Worm (Caenorhabditis elegans) whole organism, L2 larva: Measurements from ENCODE around the gene mua-6.

Experiments
- alr-1 ChIP-seq: fragments of 150-350 bp; optimal IDR thresholded peaks from 2 replicates; lab custom pipeline; 2014; ENCODE audit warnings: missing biosample characterization, missing genetic modification characterization
- ama-1 ChIP-seq: fragments of 150-350 bp; optimal IDR thresholded peaks from 2 replicates; lab custom pipeline; 2018; ENCODE audit warnings: inconsistent platforms
- egl-27 ChIP-seq: sonication (generic microtip); optimal IDR thresholded peaks from 3 replicates; lab custom pipeline; 2017; ENCODE audit warnings: missing biosample characterization, missing genetic modification reagents, missing genetic modification characterization
- elt-1 ChIP-seq: fragments of 150-350 bp; optimal IDR thresholded peaks from 2 replicates; lab custom pipeline; 2014; ENCODE audit warnings: missing biosample characterization, missing genetic modification characterization
- mab-5 ChIP-seq: fragments of 150-350 bp; optimal IDR thresholded peaks from 2 replicates; lab custom pipeline; 2014; ENCODE audit warnings: missing biosample characterization, missing genetic modification characterization
- nhr-10 ChIP-seq: sonication (generic microtip); optimal IDR thresholded peaks from 2 replicates; lab custom pipeline; 2017; ENCODE audit warnings: missing biosample characterization, missing genetic modification characterization
- nhr-12 ChIP-seq: fragments of 150-350 bp; optimal IDR thresholded peaks from 2 replicates; lab custom pipeline; 2014; ENCODE audit warnings: missing biosample characterization, missing genetic modification characterization
- nhr-237 ChIP-seq: fragments of 150-350 bp; optimal IDR thresholded peaks from 2 replicates; lab custom pipeline; 2014; ENCODE audit warnings: missing biosample characterization, missing genetic modification characterization
- skn-1 ChIP-seq: sonication (generic microtip); optimal IDR thresholded peaks from 2 replicates; lab custom pipeline; 2017; ENCODE audit warnings: missing biosample characterization, missing genetic modification characterization
- unc-62 ChIP-seq: fragments of 150-350 bp; optimal IDR thresholded peaks from 2 replicates; lab custom pipeline; 2014; ENCODE audit warnings: missing biosample characterization, missing genetic modification reagents, missing genetic modification characterization

DNA sequence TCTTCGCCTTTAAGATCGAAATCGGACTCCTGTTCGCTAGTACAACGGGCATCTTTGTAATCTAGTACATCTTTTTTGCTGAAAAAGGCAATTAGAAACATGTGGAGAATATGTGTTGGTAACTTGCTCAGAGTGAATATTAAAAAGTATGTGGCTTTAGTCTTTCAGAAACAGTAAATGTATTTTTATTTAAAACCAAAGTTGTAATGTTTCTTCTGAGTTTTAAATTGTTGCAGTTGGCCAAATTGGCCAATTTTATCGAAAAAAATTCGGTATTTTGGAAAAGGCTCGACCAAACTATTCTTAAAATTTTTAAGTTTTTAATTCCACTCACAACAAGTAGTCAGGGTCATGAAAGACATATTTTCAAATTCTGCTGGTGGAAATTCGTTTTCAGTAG, 17.6 kb upstream of the mua-6 start, which contains the start of gene F52E10.2:
- TF ChIP-seq nhr-10 (tag; lab: Kevin White, UChicago) (no peak), ama-1 (lab: Kevin White, UChicago) (no peak), skn-1 (no peak), alr-1 (no peak), mab-5 (tag; lab: Kevin White, UChicago) (no peak), nhr-237 (no peak), egl-27 (tag; lab: Kevin White, UChicago) (no peak), nhr-12 (tag; lab: Kevin White, UChicago) (no peak), unc-62 (GFP tag; lab: Kevin White, UChicago) (no peak), elt-1 (tag; lab: Kevin White, UChicago) (no peak)
